Fruit fly (Drosophila melanogaster) whole organism, embryonic: Measurements from ENCODE around the gene CG2120.

Experiments
- Aef1 ChIP-seq: fragments of 200-800 bp; sonication (Bioruptor generic); IDR thresholded peaks from 3 replicates; pipeline ENCODE4 v1.3.6; 2022; ENCODE audit warnings: missing biosample characterization, missing genetic modification characterization
- Atf-2 ChIP-seq: fragments of 200-800 bp; sonication (Bioruptor generic); optimal IDR thresholded peaks from 2 replicates; lab custom pipeline; 2016; ENCODE audit warnings: missing biosample characterization, missing genetic modification characterization
- Bgb ChIP-seq: fragments of 200-800 bp; sonication (Bioruptor generic); IDR thresholded peaks from 2 replicates; pipeline ENCODE4 v1.3.6; 2022; ENCODE audit warnings: missing biosample characterization, missing genetic modification characterization; ENCODE audit not compliant: partially characterized antibody
- CG10366 ChIP-seq: fragments of 200-800 bp; sonication (Bioruptor generic); IDR thresholded peaks from 2 replicates; pipeline ENCODE4 v1.3.6; 2022; ENCODE audit warnings: missing biosample characterization, missing genetic modification characterization
- CG11456 ChIP-seq: fragments of 200-800 bp; sonication (Bioruptor generic); IDR thresholded peaks from 3 replicates; pipeline ENCODE4 v1.3.6; 2022; ENCODE audit warnings: missing biosample characterization, missing genetic modification characterization
- CG1233 ChIP-seq: fragments of 200-800 bp; sonication (Bioruptor generic); optimal IDR thresholded peaks from 4 replicates; lab custom pipeline; 2018; ENCODE audit warnings: missing biosample characterization, mild to moderate bottlenecking, missing genetic modification characterization
- CG13424 ChIP-seq: fragments of 200-800 bp; sonication (Bioruptor generic); optimal IDR thresholded peaks from 2 replicates; lab custom pipeline; 2019; ENCODE audit warnings: missing biosample characterization, mild to moderate bottlenecking, missing genetic modification characterization, moderate library complexity
- CG1602 ChIP-seq: fragments of 200-800 bp; sonication (Bioruptor generic); optimal IDR thresholded peaks from 3 replicates; lab custom pipeline; 2016; ENCODE audit warnings: missing biosample characterization, missing genetic modification characterization
- CG16813 ChIP-seq: fragments of 200-800 bp; sonication (Bioruptor generic); IDR thresholded peaks from 3 replicates; pipeline ENCODE4 v1.3.6; 2022; ENCODE audit warnings: missing biosample characterization, missing genetic modification characterization; ENCODE audit not compliant: partially characterized antibody
- CG17385 ChIP-seq: fragments of 200-800 bp; sonication (Bioruptor generic); optimal IDR thresholded peaks from 3 replicates; lab custom pipeline; 2018; ENCODE audit warnings: missing biosample characterization, mild to moderate bottlenecking, missing genetic modification characterization
- CG2202 ChIP-seq: fragments of 200-800 bp; sonication (Bioruptor generic); optimal IDR thresholded peaks from 2 replicates; lab custom pipeline; 2018; ENCODE audit warnings: missing biosample characterization, mild to moderate bottlenecking, missing genetic modification characterization
- CG2712 ChIP-seq: fragments of 200-800 bp; optimal IDR thresholded peaks from 3 replicates; lab custom pipeline; 2019; ENCODE audit warnings: missing biosample characterization, mild to moderate bottlenecking, missing genetic modification characterization, moderate library complexity
- CG32532 ChIP-seq: fragments of 200-800 bp; sonication (Bioruptor generic); IDR thresholded peaks from 2 replicates; pipeline ENCODE4 v1.3.6; 2022; ENCODE audit warnings: missing biosample characterization, missing genetic modification characterization
- CG34376 ChIP-seq: fragments of 200-800 bp; sonication (Bioruptor generic); optimal IDR thresholded peaks from 2 replicates; lab custom pipeline; 2018; ENCODE audit warnings: missing biosample characterization, mild to moderate bottlenecking, missing genetic modification characterization
- CG34422 ChIP-seq: fragments of 200-800 bp; sonication (Bioruptor generic); IDR thresholded peaks from 3 replicates; pipeline ENCODE4 v1.3.6; 2022; ENCODE audit warnings: missing biosample characterization, missing genetic modification characterization
- CG4617 ChIP-seq: fragments of 200-800 bp; sonication (Bioruptor generic); optimal IDR thresholded peaks from 3 replicates; lab custom pipeline; 2016; ENCODE audit warnings: missing biosample characterization, missing genetic modification characterization, borderline replicate concordance
- CG7271 ChIP-seq: fragments of 200-800 bp; sonication (Bioruptor generic); optimal IDR thresholded peaks from 2 replicates; lab custom pipeline; 2018; ENCODE audit warnings: missing biosample characterization, mild to moderate bottlenecking, missing genetic modification characterization, moderate library complexity
- Camta ChIP-seq: fragments of 200-800 bp; sonication (Bioruptor generic); optimal IDR thresholded peaks from 2 replicates; lab custom pipeline; 2016; ENCODE audit warnings: missing biosample characterization, missing genetic modification characterization
- ERR ChIP-seq: fragments of 200-800 bp; sonication (Bioruptor generic); optimal IDR thresholded peaks from 2 replicates; lab custom pipeline; 2016; ENCODE audit warnings: missing biosample characterization, missing genetic modification characterization
- GATAe ChIP-seq: fragments of 200-800 bp; sonication (Bioruptor generic); conservative IDR thresholded peaks from 2 replicates; pipeline ENCODE4 v1.3.6; 2022; ENCODE audit warnings: missing biosample characterization, missing genetic modification characterization
- HLHmδ ChIP-seq: fragments of 200-800 bp; sonication (Bioruptor generic); optimal IDR thresholded peaks from 2 replicates; lab custom pipeline; 2018; ENCODE audit warnings: missing biosample characterization, mild to moderate bottlenecking, missing genetic modification characterization, moderate library complexity
- Hr51 ChIP-seq, 2 experiments: fragments of 200-800 bp; sonication (Bioruptor generic); optimal IDR thresholded peaks; 2 replicates in 1 of 2; 3 replicates in 1 of 2; lab custom pipeline; 2016 to 2018; ENCODE audit warnings: missing biosample characterization in 2 of 2, missing genetic modification characterization in 2 of 2, mild to moderate bottlenecking in 1 of 2, moderate library complexity in 1 of 2
- MESR4 ChIP-seq: fragments of 200-800 bp; sonication (Bioruptor generic); optimal IDR thresholded peaks from 2 replicates; lab custom pipeline; 2018; ENCODE audit warnings: missing biosample characterization, mild to moderate bottlenecking, missing genetic modification characterization, moderate library complexity
- Med ChIP-seq: fragments of 200-800 bp; sonication (Bioruptor generic); peaks from one replicate; lab custom pipeline; 2016; ENCODE audit warnings: missing biosample characterization, missing genetic modification characterization, mild to moderate bottlenecking, inconsistent platforms, moderate library complexity
- NFAT ChIP-seq: fragments of 200-800 bp; sonication (Bioruptor generic); IDR thresholded peaks from 2 replicates; pipeline ENCODE4 v1.3.6; 2022; ENCODE audit warnings: missing biosample characterization, missing genetic modification characterization
- Nf-YA ChIP-seq: fragments of 200-800 bp; sonication (Bioruptor generic); IDR thresholded peaks from 2 replicates; pipeline ENCODE4 v1.3.6; 2022; ENCODE audit warnings: missing biosample characterization, missing genetic modification characterization
- YL-1 ChIP-seq: fragments of 200-800 bp; sonication (Bioruptor generic); optimal IDR thresholded peaks from 3 replicates; lab custom pipeline; 2017; ENCODE audit warnings: missing biosample characterization, mild to moderate bottlenecking, missing genetic modification characterization
- amos ChIP-seq: fragments of 200-800 bp; sonication (Bioruptor generic); IDR thresholded peaks from 2 replicates; pipeline ENCODE4 v1.3.6; 2022; ENCODE audit warnings: missing biosample characterization, missing genetic modification characterization; ENCODE audit not compliant: partially characterized antibody
- bsh ChIP-seq, 2 experiments: fragments of 200-800 bp; sonication (Bioruptor generic); optimal IDR thresholded peaks; 2 replicates each; lab custom pipeline; 2017 to 2018; ENCODE audit warnings: mild to moderate bottlenecking in 2 of 2, missing biosample characterization in 2 of 2, missing genetic modification characterization in 2 of 2, moderate library complexity in 1 of 2
- btn ChIP-seq: fragments of 200-800 bp; sonication (Bioruptor generic); optimal IDR thresholded peaks from 2 replicates; lab custom pipeline; 2016; ENCODE audit warnings: missing biosample characterization, missing genetic modification characterization
- cg ChIP-seq: fragments of 200-800 bp; sonication (Bioruptor generic); optimal IDR thresholded peaks from 3 replicates; lab custom pipeline; 2019; ENCODE audit warnings: missing biosample characterization, mild to moderate bottlenecking, missing genetic modification characterization, moderate library complexity
- chinmo ChIP-seq: fragments of 200-800 bp; sonication (Bioruptor generic); IDR thresholded peaks from 4 replicates; pipeline ENCODE4 v1.3.6; 2022; ENCODE audit warnings: missing biosample characterization, missing genetic modification characterization; ENCODE audit not compliant: partially characterized antibody
- danr ChIP-seq: fragments of 200-800 bp; sonication (Bioruptor generic); IDR thresholded peaks from 2 replicates; pipeline ENCODE4 v1.3.6; 2022; ENCODE audit warnings: missing biosample characterization, missing genetic modification characterization
- dimm ChIP-seq: fragments of 200-800 bp; sonication (Bioruptor generic); IDR thresholded peaks from 2 replicates; pipeline ENCODE4 v1.3.6; 2022; ENCODE audit warnings: missing biosample characterization, missing genetic modification characterization
- dm ChIP-seq: fragments of 200-800 bp; sonication (Bioruptor generic); optimal IDR thresholded peaks from 3 replicates; lab custom pipeline; 2016; ENCODE audit warnings: missing biosample characterization, missing genetic modification characterization
- fru ChIP-seq: fragments of >200 bp; optimal IDR thresholded peaks from 2 replicates; lab custom pipeline; 2017
- jumu ChIP-seq: fragments of 200-800 bp; sonication (Bioruptor generic); optimal IDR thresholded peaks from 3 replicates; lab custom pipeline; 2016; ENCODE audit warnings: missing biosample characterization, missing genetic modification characterization
- kni ChIP-seq: fragments of 200-800 bp; sonication (Bioruptor generic); optimal IDR thresholded peaks from 3 replicates; lab custom pipeline; 2017; ENCODE audit warnings: mild to moderate bottlenecking, missing biosample characterization, missing genetic modification reagents, missing genetic modification characterization
- knrl ChIP-seq: fragments of 200-800 bp; sonication (Bioruptor generic); IDR thresholded peaks from 3 replicates; pipeline ENCODE4 v1.3.6; 2022; ENCODE audit warnings: missing biosample characterization, missing genetic modification characterization; ENCODE audit not compliant: partially characterized antibody
- lbe ChIP-seq: fragments of 200-800 bp; sonication (Bioruptor generic); optimal IDR thresholded peaks from 2 replicates; lab custom pipeline; 2016; ENCODE audit warnings: missing biosample characterization, mild to moderate bottlenecking, missing genetic modification characterization
- row ChIP-seq: fragments of 200-800 bp; sonication (Bioruptor generic); IDR thresholded peaks from 3 replicates; pipeline ENCODE4 v1.3.6; 2022; ENCODE audit warnings: missing biosample characterization, missing genetic modification characterization
- schlank ChIP-seq: fragments of 200-800 bp; sonication (Bioruptor generic); optimal IDR thresholded peaks from 2 replicates; lab custom pipeline; 2018; ENCODE audit warnings: missing biosample characterization, mild to moderate bottlenecking, missing genetic modification characterization
- seq ChIP-seq: fragments of 200-800 bp; sonication (Bioruptor generic); IDR thresholded peaks from 2 replicates; pipeline ENCODE4 v1.3.6; 2022; ENCODE audit warnings: missing biosample characterization, missing genetic modification characterization
- slbo ChIP-seq: fragments of 200-800 bp; sonication (Bioruptor generic); IDR thresholded peaks from 2 replicates; pipeline ENCODE4 v1.3.6; 2022; ENCODE audit warnings: missing biosample characterization, missing genetic modification characterization
- so ChIP-seq: fragments of 200-800 bp; sonication (Bioruptor generic); IDR thresholded peaks from 3 replicates; pipeline ENCODE4 v1.3.6; 2022; ENCODE audit warnings: missing biosample characterization, missing genetic modification characterization
- ssp ChIP-seq: fragments of 200-800 bp; sonication (Bioruptor generic); IDR thresholded peaks from 2 replicates; pipeline ENCODE4 v1.3.6; 2022; ENCODE audit warnings: missing biosample characterization, missing genetic modification characterization
- sug ChIP-seq: fragments of 200-800 bp; optimal IDR thresholded peaks from 2 replicates; lab custom pipeline; 2019; ENCODE audit warnings: missing biosample characterization, mild to moderate bottlenecking, missing genetic modification characterization, moderate library complexity
- twi ChIP-seq: fragments of 200-800 bp; optimal IDR thresholded peaks from 2 replicates; lab custom pipeline; 2019; ENCODE audit warnings: missing biosample characterization, mild to moderate bottlenecking, missing genetic modification characterization, moderate library complexity

CG2120 gene

dm6 chrX:8165608-8166007 is 30.0 kb downstream of the CG2120 start, which contains the start of gene Or7a:
Gene Or7a (minus strand): TSS chrX:8165708.
- TF ChIP-seq Nf-YA (GFP tag; lab: Robert Waterston, UW): no peak
- TF ChIP-seq row (GFP tag; lab: Robert Waterston, UW): no peak
- TF ChIP-seq sug (tag; lab: Kevin White, UChicago): no peak
- TF ChIP-seq jumu (GFP tag; lab: Kevin White, UChicago): no peak
- no peak for TF ChIP-seq CG2712 (tag; lab: Kevin White, UChicago)
- no peak for TF ChIP-seq Atf-2
- TF ChIP-seq GATAe: no peak
- TF ChIP-seq seq (GFP tag; lab: Robert Waterston, UW): no peak
- no peak for TF ChIP-seq slbo (GFP tag; lab: Robert Waterston, UW)
- no peak for TF ChIP-seq so (GFP tag; lab: Robert Waterston, UW)
- TF ChIP-seq Hr51 (GFP tag; optimal IDR thresholded peaks at IDR 0.05; lab: Kevin White, UChicago): no peak
- TF ChIP-seq danr: no peak
- TF ChIP-seq Camta (GFP tag; lab: Kevin White, UChicago): no peak
- no peak for TF ChIP-seq CG34376 (GFP tag; lab: Kevin White, UChicago)
- TF ChIP-seq CG2202 (tag; lab: Kevin White, UChicago): no peak
- TF ChIP-seq CG11456 (GFP tag; lab: Robert Waterston, UW): no peak
- TF ChIP-seq ssp: no peak

DNA sequence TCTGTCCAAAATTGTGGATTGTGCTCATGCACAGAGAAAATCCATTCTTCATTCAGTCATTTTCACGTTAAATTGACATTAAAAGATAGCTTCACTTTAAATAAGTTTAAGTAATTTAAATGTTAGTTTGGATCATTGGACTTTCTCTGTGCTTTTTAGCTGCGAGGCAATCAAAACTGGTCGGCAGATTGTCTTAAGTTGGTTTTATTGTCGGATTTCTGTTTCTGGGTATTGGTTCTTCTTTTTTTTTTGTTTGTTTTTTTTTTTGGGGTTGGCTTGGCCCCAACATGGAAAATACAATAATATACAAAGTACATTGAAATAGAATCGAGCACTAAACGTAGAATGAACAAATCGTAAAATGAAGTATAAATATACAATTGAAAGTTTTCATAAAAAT is 34.5 kb downstream of the CG2120 start, which contains the start of gene CG2278:
Gene CG2278, minus strand, starts transcription at position 101 of the 400 bp plus-strand sequence.
- TF ChIP-seq Bgb: no peak
- no peak for TF ChIP-seq ERR (GFP tag; lab: Kevin White, UChicago)
- TF ChIP-seq NFAT (GFP tag; lab: Robert Waterston, UW): no peak
- no peak for TF ChIP-seq CG16813 (GFP tag; lab: Robert Waterston, UW)
- TF ChIP-seq CG1602 (GFP tag; lab: Kevin White, UChicago): no peak
- no peak for TF ChIP-seq CG1233 (GFP tag; lab: Kevin White, UChicago)
- TF ChIP-seq btn (GFP tag; lab: Kevin White, UChicago): no peak
- TF ChIP-seq CG10366: no peak
- TF ChIP-seq MESR4 (GFP tag; lab: Kevin White, UChicago): no peak
- no peak for TF ChIP-seq CG13424 (tag; lab: Kevin White, UChicago)
- no peak for TF ChIP-seq fru (lab: Kevin White, UChicago)
- no peak for TF ChIP-seq HLHmδ (GFP tag; lab: Kevin White, UChicago)
- TF ChIP-seq Med (GFP tag; lab: Kevin White, UChicago): no peak
- TF ChIP-seq CG32532 (GFP tag; lab: Robert Waterston, UW): no peak
- no peak for TF ChIP-seq schlank (tag; lab: Kevin White, UChicago)

DNA sequence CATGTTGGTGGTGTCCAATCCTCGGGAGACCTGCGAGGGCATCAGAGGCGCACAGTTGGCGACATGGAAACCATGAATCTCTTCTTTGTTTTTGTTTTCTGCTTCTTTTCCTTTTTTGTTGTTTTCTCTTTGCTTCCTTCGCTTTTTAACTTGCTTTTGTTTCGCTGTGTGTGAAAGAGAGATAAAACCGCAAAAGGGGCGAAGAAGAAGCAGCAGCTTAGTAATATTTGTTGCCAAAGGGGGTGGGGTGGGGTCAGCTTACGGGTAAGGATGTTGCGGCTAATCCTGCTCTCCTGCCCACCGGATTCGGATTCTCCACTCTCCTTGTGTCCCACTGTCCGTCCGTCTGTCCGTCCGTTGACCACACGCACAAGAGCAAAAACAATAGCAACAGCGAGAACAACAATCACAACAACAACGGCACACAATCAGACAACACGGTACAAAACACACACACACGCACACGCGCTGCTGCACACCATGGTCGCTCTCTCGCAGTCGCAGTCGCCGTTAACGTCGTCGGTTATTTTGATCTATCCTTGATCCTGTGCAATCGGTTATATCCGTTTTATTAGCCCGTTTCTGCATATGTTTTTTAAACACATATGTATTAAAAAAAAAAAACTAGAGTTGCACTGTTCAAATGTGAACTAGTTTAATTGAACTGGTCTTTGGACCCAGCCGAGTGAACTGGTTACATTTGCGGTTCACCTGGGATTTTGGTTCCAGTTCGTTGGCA is 40.8 kb downstream of the CG2120 start:
- TF ChIP-seq kni (peak; percentile 26), Aef1 (GFP tag; lab: Robert Waterston, UW) (peak; percentile 41; the same call in 2 of the 3 replicates), twi (tag; lab: Kevin White, UChicago) (no peak), CG17385 (GFP tag; lab: Kevin White, UChicago) (peak; percentile 89), knrl (GFP tag; lab: Robert Waterston, UW) (peak; percentile 55; the same call in 2 of the 3 replicates), CG7271 (no peak), chinmo (GFP tag; lab: Robert Waterston, UW) (0 out of 4 replicates have a peak, but pooled peaks have one; percentile 41), bsh (GFP tag; optimal IDR thresholded peaks at IDR 0.05; lab: Kevin White, UChicago) (peak in 1 of 2 experiments; percentile 31), MESR4 (GFP tag; lab: Kevin White, UChicago) (peak; percentile 79), cg (GFP tag; lab: Kevin White, UChicago) (peak; percentile 74), CG4617 (GFP tag; lab: Kevin White, UChicago) (peak; percentile 24), CG34422 (GFP tag; lab: Robert Waterston, UW) (peak; percentile 26; the same call in 1 of the 3 replicates), dimm (no peak), dm (GFP tag; lab: Kevin White, UChicago) (peak; percentile 11), lbe (GFP tag; lab: Kevin White, UChicago) (no peak), amos (GFP tag; lab: Robert Waterston, UW) (peak; percentile 45; the same call in 1 of the 2 replicates), YL-1 (peak; percentile 29)
